Worm (Caenorhabditis elegans) whole organism, L4 larva: ENCODE results near the gene R160.2.
"Not testable (repeated sequence)": the region's sequence is repeated elsewhere in the genome, so short reads cannot be mapped to it uniquely, and the experiment has no call there.

ENCODE experiments used
- ceh-20 ChIP-seq: fragments of 200-800 bp; sonication (Bioruptor generic); IDR thresholded peaks from 2 replicates; pipeline ENCODE4 v1.3.6; 2022; ENCODE audit warnings: missing genetic modification reagents, missing genetic modification characterization, missing compliant biosample characterization
- ceh-28 ChIP-seq: fragments of 150-350 bp; optimal IDR thresholded peaks from 2 replicates; lab custom pipeline; 2014; ENCODE audit warnings: missing biosample characterization, missing genetic modification reagents, missing genetic modification characterization
- hlh-11 ChIP-seq: fragments of 200-800 bp; sonication (Bioruptor generic); optimal IDR thresholded peaks from 2 replicates; lab custom pipeline; 2018; ENCODE audit warnings: mild to moderate bottlenecking, missing genetic modification characterization, missing compliant biosample characterization
- lin-39 ChIP-seq: fragments of 150-350 bp; optimal IDR thresholded peaks from 2 replicates; lab custom pipeline; 2014; ENCODE audit warnings: missing biosample characterization, missing genetic modification reagents, missing genetic modification characterization
- nhr-76 ChIP-seq: fragments of 150-350 bp; optimal IDR thresholded peaks from 2 replicates; lab custom pipeline; 2014; ENCODE audit warnings: missing biosample characterization, missing genetic modification characterization
- zfp-3 ChIP-seq: fragments of 200-800 bp; sonication (Bioruptor generic); conservative IDR thresholded peaks from 2 replicates; pipeline ENCODE4 v1.3.6; 2022; ENCODE audit warnings: missing genetic modification reagents, missing genetic modification characterization, missing compliant biosample characterization

- not testable (repeated sequence) for TF ChIP-seq nhr-76; ceh-20 (GFP tag; lab: Robert Waterston, UW); hlh-11 (tag; lab: Kevin White, UChicago); lin-39 (tag; lab: Kevin White, UChicago); ceh-28; zfp-3
Observed at ce11 chrX:4394505-4394904, 17.8 kb upstream of the R160.2 start.
